Fruit fly (Drosophila melanogaster): ENCODE measurements around the gene CG44198.

DNA sequence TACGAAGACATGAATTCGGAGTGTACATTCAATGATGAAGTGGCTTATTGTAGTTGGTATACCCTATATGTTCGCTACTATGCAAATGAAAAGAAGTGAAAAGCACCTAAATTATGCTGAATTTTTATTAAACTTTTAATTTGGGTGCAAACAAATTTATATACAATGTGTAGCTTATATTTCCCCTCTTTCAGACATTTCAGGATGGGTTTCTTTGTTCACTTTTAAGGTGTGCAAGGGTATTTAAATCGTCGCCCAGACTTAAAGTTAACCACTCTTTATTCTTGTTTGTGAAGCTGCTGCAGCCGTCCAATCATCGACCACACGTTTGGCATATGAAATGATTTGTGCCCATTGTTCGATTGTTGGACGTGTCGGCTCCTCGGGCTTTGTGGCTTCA, 32.2 kb downstream of the CG44198 start:
- TF ChIP-seq Myc (optimal IDR thresholded peaks at IDR 0.05), result no peak
- no peak for TF ChIP-seq h (optimal IDR thresholded peaks at IDR 0.05)
- TF ChIP-seq psq (optimal IDR thresholded peaks at IDR 0.05), result no peak
- no peak for TF ChIP-seq Sin3A (optimal IDR thresholded peaks at IDR 0.05)
- no peak for TF ChIP-seq insv (optimal IDR thresholded peaks at IDR 0.05)
